Worm (Caenorhabditis elegans) whole organism, L1 larva: Measurements from ENCODE around the gene cyp-44A1.

Source experiments
- C04F5.9 ChIP-seq: sonication (generic microtip); optimal IDR thresholded peaks from 2 replicates; lab custom pipeline; 2016; ENCODE audit warnings: missing genetic modification characterization, missing compliant biosample characterization
- dsc-1 ChIP-seq: sonication (generic microtip); optimal IDR thresholded peaks from 2 replicates; lab custom pipeline; 2016; ENCODE audit warnings: mild to moderate bottlenecking, missing genetic modification characterization, missing compliant biosample characterization
- ets-5 ChIP-seq: fragments of 200-800 bp; sonication (Bioruptor generic); IDR thresholded peaks from 2 replicates; pipeline ENCODE4 v1.3.6; 2022; ENCODE audit warnings: missing genetic modification characterization, missing compliant biosample characterization
- lin-39 ChIP-seq: fragments of 150-350 bp; optimal IDR thresholded peaks from 2 replicates; lab custom pipeline; 2014; ENCODE audit warnings: missing biosample characterization, missing genetic modification reagents, missing genetic modification characterization
- mep-1 ChIP-seq: fragments of 150-350 bp; optimal IDR thresholded peaks from 2 replicates; lab custom pipeline; 2014; ENCODE audit warnings: missing biosample characterization, missing genetic modification characterization
- nhr-11 ChIP-seq: fragments of 150-350 bp; optimal IDR thresholded peaks from 2 replicates; lab custom pipeline; 2014; ENCODE audit warnings: missing biosample characterization, missing genetic modification characterization
- nhr-12 ChIP-seq: sonication (generic microtip); optimal IDR thresholded peaks from 2 replicates; lab custom pipeline; 2017; ENCODE audit warnings: missing biosample characterization, missing genetic modification characterization
- nhr-77 ChIP-seq: fragments of 150-350 bp; optimal IDR thresholded peaks from 2 replicates; lab custom pipeline; 2014; ENCODE audit warnings: missing biosample characterization, missing genetic modification characterization
- pax-3 ChIP-seq: fragments of 200-800 bp; sonication (Bioruptor generic); optimal IDR thresholded peaks from 2 replicates; lab custom pipeline; 2018; ENCODE audit warnings: mild to moderate bottlenecking, missing genetic modification characterization, moderate library complexity, missing compliant biosample characterization
- skn-1 ChIP-seq: fragments of 150-350 bp; optimal IDR thresholded peaks from 2 replicates; lab custom pipeline; 2014; ENCODE audit warnings: missing biosample characterization, missing genetic modification characterization
- tbx-2 ChIP-seq: sonication (generic microtip); optimal IDR thresholded peaks from 2 replicates; lab custom pipeline; 2016; ENCODE audit warnings: missing genetic modification characterization, missing compliant biosample characterization
- vab-15 ChIP-seq: sonication (generic microtip); optimal IDR thresholded peaks from 2 replicates; lab custom pipeline; 2017; ENCODE audit warnings: missing genotype, mild to moderate bottlenecking, missing genetic modification characterization, missing compliant biosample characterization

DNA sequence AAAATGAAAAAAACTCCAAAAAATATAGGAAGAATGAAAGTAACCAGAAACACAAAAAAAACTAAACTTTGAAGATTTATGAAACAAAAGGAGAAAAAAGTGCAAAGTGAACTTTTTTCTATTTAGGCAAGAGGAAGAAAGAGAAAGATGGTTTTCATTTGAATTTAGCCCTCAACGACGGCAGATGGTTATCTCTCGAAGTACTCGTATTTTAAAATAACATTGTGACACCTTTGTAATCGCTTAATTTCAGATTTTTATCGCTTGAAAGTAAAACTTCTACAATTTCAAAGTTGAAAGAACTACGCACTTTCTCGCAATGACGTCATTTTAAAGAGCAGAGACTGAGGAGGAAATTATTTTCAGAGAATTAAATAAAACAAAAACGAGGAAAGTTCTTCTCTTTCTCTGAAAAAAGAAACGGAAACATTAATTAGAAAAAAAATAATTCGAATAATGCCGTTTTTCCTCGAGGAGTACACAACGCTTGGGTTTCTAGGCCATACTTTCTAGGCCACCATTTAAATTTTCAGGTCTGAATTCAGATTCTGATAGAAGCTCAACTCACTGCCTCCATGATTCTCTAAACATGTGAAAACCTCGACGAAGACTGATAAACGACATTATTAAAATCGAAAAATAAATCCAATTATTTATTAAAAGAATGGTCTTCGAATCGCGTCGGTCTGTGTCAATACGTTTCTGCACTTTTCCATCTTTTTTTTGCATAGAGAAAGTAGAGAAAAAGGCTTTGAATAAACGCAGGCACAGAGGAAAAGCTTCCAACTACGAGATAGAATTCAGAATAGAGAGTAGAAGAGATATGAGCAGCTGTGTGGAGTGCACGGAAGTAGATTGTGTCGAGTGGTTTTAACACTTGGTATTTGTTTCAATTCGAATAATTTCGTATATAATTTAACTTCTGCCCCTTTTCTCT lies 7.8 kb downstream of the cyp-44A1 start:
- TF ChIP-seq dsc-1 (tag; lab: Kevin White, UChicago): peak; percentile 55
- TF ChIP-seq lin-39 (tag; lab: Kevin White, UChicago): no peak
- no peak for TF ChIP-seq tbx-2 (tag; lab: Kevin White, UChicago)
- TF ChIP-seq mep-1 (tag; lab: Kevin White, UChicago): peak; percentile 15
- TF ChIP-seq C04F5.9 (tag; lab: Kevin White, UChicago): peak; percentile 40
- no peak for TF ChIP-seq nhr-12
- no peak for TF ChIP-seq ets-5
- TF ChIP-seq skn-1: no peak
- no peak for TF ChIP-seq pax-3
- TF ChIP-seq nhr-77: no peak
- TF ChIP-seq nhr-11 (tag; lab: Kevin White, UChicago): no peak
- TF ChIP-seq vab-15 (tag; lab: Kevin White, UChicago): no peak
